Worm (Caenorhabditis elegans) whole organism, L2 larva: ENCODE data around the gene F09C8.1.
A peak's percentile ranks its signal among the peaks of the same experiment; 100 is the strongest.

ENCODE experiments used
- C34F6.9 ChIP-seq: fragments of 150-350 bp; optimal IDR thresholded peaks from 2 replicates; lab custom pipeline; 2014; ENCODE audit warnings: missing biosample characterization, missing genetic modification characterization
- R02D3.7 ChIP-seq: fragments of 150-350 bp; optimal IDR thresholded peaks from 2 replicates; lab custom pipeline; 2014; ENCODE audit warnings: missing biosample characterization, missing genetic modification characterization
- Y55F3AM.14 ChIP-seq: fragments of 200-800 bp; sonication (Bioruptor generic); optimal IDR thresholded peaks from 2 replicates; lab custom pipeline; 2018; ENCODE audit warnings: mild to moderate bottlenecking, missing genetic modification characterization, missing compliant biosample characterization
- ZK546.5 ChIP-seq: sonication (generic microtip); optimal IDR thresholded peaks from 2 replicates; lab custom pipeline; 2017; ENCODE audit warnings: missing biosample characterization, missing genetic modification characterization
- aly-2 ChIP-seq: fragments of 150-350 bp; optimal IDR thresholded peaks from 2 replicates; lab custom pipeline; 2014; ENCODE audit warnings: missing biosample characterization, missing genetic modification characterization
- blmp-1 ChIP-seq: sonication (generic microtip); optimal IDR thresholded peaks from 2 replicates; lab custom pipeline; 2017; ENCODE audit warnings: missing genetic modification characterization, mild to moderate bottlenecking, missing compliant biosample characterization, antibody characterized with exemption, moderate library complexity; ENCODE audit not compliant: insufficient read depth
- ceh-16 ChIP-seq: fragments of 150-350 bp; optimal IDR thresholded peaks from 2 replicates; lab custom pipeline; 2014; ENCODE audit warnings: missing biosample characterization, missing genetic modification characterization
- ceh-82 ChIP-seq: fragments of 150-350 bp; optimal IDR thresholded peaks from 2 replicates; lab custom pipeline; 2014; ENCODE audit warnings: missing biosample characterization, missing genetic modification characterization
- dmd-4 ChIP-seq: sonication (generic microtip); optimal IDR thresholded peaks from 2 replicates; lab custom pipeline; 2017; ENCODE audit warnings: missing biosample characterization, missing genetic modification characterization
- egl-27 ChIP-seq: sonication (generic microtip); optimal IDR thresholded peaks from 3 replicates; lab custom pipeline; 2017; ENCODE audit warnings: missing biosample characterization, missing genetic modification reagents, missing genetic modification characterization
- elt-3 ChIP-seq: sonication (generic microtip); optimal IDR thresholded peaks from 2 replicates; lab custom pipeline; 2017; ENCODE audit warnings: missing biosample characterization, missing genetic modification characterization
- fos-1 ChIP-seq: fragments of 150-350 bp; optimal IDR thresholded peaks from 2 replicates; lab custom pipeline; 2014; ENCODE audit warnings: missing biosample characterization, missing genetic modification characterization
- gmeb-1 ChIP-seq: fragments of 150-350 bp; optimal IDR thresholded peaks from 2 replicates; lab custom pipeline; 2014; ENCODE audit warnings: missing biosample characterization, missing genetic modification characterization
- lin-11 ChIP-seq: fragments of 150-350 bp; sonication (generic microtip); optimal IDR thresholded peaks from 2 replicates; lab custom pipeline; 2014; ENCODE audit warnings: missing biosample characterization, missing genetic modification characterization, inconsistent platforms, mixed read lengths
- lin-13 ChIP-seq: fragments of 150-350 bp; optimal IDR thresholded peaks from 2 replicates; lab custom pipeline; 2014; ENCODE audit warnings: missing biosample characterization, missing genetic modification reagents, missing genetic modification characterization
- lin-39 ChIP-seq: fragments of 150-350 bp; optimal IDR thresholded peaks from 2 replicates; lab custom pipeline; 2014; ENCODE audit warnings: missing biosample characterization, missing genetic modification reagents, missing genetic modification characterization
- lsy-2 ChIP-seq, 2 experiments: fragments of 150-350 bp in 1 of 2; sonication (generic microtip) in 1 of 2; optimal IDR thresholded peaks; 2 replicates each; lab custom pipeline; 2014 to 2017; ENCODE audit warnings: missing biosample characterization in 2 of 2, missing genetic modification characterization in 2 of 2
- mab-5 ChIP-seq: fragments of 150-350 bp; optimal IDR thresholded peaks from 2 replicates; lab custom pipeline; 2014; ENCODE audit warnings: missing biosample characterization, missing genetic modification characterization
- nhr-10 ChIP-seq: sonication (generic microtip); optimal IDR thresholded peaks from 2 replicates; lab custom pipeline; 2017; ENCODE audit warnings: missing biosample characterization, missing genetic modification characterization
- nhr-12 ChIP-seq: fragments of 150-350 bp; optimal IDR thresholded peaks from 2 replicates; lab custom pipeline; 2014; ENCODE audit warnings: missing biosample characterization, missing genetic modification characterization
- nhr-21 ChIP-seq: fragments of 150-350 bp; optimal IDR thresholded peaks from 2 replicates; lab custom pipeline; 2014; ENCODE audit warnings: missing biosample characterization, missing genetic modification characterization
- nhr-237 ChIP-seq: fragments of 150-350 bp; optimal IDR thresholded peaks from 2 replicates; lab custom pipeline; 2014; ENCODE audit warnings: missing biosample characterization, missing genetic modification characterization
- nhr-6 ChIP-seq: fragments of 150-350 bp; optimal IDR thresholded peaks from 2 replicates; lab custom pipeline; 2014; ENCODE audit warnings: missing biosample characterization, missing genetic modification characterization
- nhr-77 ChIP-seq: fragments of 150-350 bp; optimal IDR thresholded peaks from 2 replicates; lab custom pipeline; 2014; ENCODE audit warnings: missing biosample characterization, missing genetic modification characterization
- sem-4 ChIP-seq: fragments of 150-350 bp; optimal IDR thresholded peaks from 2 replicates; lab custom pipeline; 2014; ENCODE audit warnings: missing biosample characterization, missing genetic modification reagents, missing genetic modification characterization
- sma-3 ChIP-seq: sonication (generic microtip); optimal IDR thresholded peaks from 2 replicates; lab custom pipeline; 2016; ENCODE audit warnings: missing genetic modification reagents, missing genetic modification characterization, missing compliant biosample characterization
- snpc-4 ChIP-seq: fragments of 150-350 bp; optimal IDR thresholded peaks from 2 replicates; lab custom pipeline; 2014; ENCODE audit warnings: missing biosample characterization, missing genetic modification characterization
- unc-39 ChIP-seq: fragments of 150-350 bp; optimal IDR thresholded peaks from 2 replicates; lab custom pipeline; 2014; ENCODE audit warnings: missing biosample characterization, missing genetic modification characterization
- unc-55 ChIP-seq: fragments of 150-350 bp; sonication (generic microtip); optimal IDR thresholded peaks from 3 replicates; lab custom pipeline; 2014; ENCODE audit warnings: missing biosample characterization, missing genetic modification reagents, missing genetic modification characterization
- zag-1 ChIP-seq: fragments of 150-350 bp; optimal IDR thresholded peaks from 2 replicates; lab custom pipeline; 2014; ENCODE audit warnings: missing biosample characterization, missing genetic modification characterization
- ztf-1 ChIP-seq: fragments of 200-800 bp; sonication (Bioruptor generic); conservative IDR thresholded peaks from 2 replicates; pipeline ENCODE4 v1.3.6; 2022; ENCODE audit warnings: missing genetic modification characterization, missing compliant biosample characterization
- ztf-4 ChIP-seq: fragments of 150-350 bp; optimal IDR thresholded peaks from 2 replicates; lab custom pipeline; 2014; ENCODE audit warnings: missing biosample characterization, missing genetic modification characterization

F09C8.1 gene

ce11 chrX:16122628-16123027 is 40.7 kb downstream of the F09C8.1 start:
- TF ChIP-seq gmeb-1 (tag; lab: Kevin White, UChicago), result no peak
- TF ChIP-seq ztf-4 (tag; lab: Kevin White, UChicago), result no peak
- TF ChIP-seq unc-39, result no peak
- TF ChIP-seq dmd-4, result no peak
- no peak for TF ChIP-seq C34F6.9 (tag; lab: Kevin White, UChicago)
- TF ChIP-seq blmp-1 (tag; lab: Kevin White, UChicago), result no peak
- TF ChIP-seq lsy-2 (tag; optimal IDR thresholded peaks at IDR 0.05; lab: Kevin White, UChicago), result no peak
- TF ChIP-seq egl-27 (tag; lab: Kevin White, UChicago), result no peak

DNA sequence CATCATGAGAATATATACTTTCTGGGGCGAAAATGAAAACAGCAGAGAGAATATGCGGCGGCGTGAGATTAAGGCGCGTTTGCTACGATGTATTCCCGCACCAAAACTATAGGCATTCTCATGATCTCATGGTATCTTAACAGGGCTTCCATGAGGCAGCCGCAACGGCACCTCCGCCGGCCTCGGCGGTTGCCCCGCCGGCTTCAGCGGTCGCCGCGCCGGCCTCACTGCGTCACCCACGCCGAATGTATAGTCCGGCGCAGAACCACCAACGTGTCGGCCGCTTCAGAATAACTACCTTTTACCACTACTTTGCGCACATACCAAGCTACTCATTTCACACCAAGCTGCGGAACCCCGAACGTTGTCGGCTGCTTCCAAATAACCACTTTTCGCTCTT is 45.7 kb downstream of the F09C8.1 start:
- TF ChIP-seq mab-5 (tag; lab: Kevin White, UChicago) (no peak), fos-1 (tag; lab: Kevin White, UChicago) (no peak), lin-39 (no peak), unc-39 (no peak), nhr-12 (tag; lab: Kevin White, UChicago) (no peak), zag-1 (no peak), nhr-237 (tag; lab: Kevin White, UChicago) (no peak), sma-3 (GFP tag; lab: Kevin White, UChicago) (no peak)

DNA sequence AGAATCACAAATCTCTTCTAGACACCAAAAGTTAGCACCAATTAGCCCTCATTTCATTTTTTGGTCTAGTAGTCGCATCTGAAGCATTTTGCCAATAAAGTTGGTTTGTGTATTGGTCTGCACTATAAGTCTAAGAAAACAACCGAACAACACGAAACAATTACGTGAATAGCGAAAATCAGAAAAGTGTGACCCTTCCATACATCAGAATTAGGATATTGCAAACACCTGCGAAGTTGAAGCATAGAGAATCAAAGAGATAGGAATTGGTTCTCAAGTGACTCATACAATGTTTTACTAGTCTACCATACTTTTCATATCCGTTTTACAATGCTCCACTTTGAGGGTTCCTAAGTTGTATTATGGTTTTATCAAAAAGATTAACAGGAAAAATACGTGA is 46.1 kb downstream of the F09C8.1 start:
- TF ChIP-seq ZK546.5, result no peak
- no peak for TF ChIP-seq nhr-10 (tag; lab: Kevin White, UChicago)
- no peak for TF ChIP-seq ceh-82 (tag; lab: Kevin White, UChicago)
- no peak for TF ChIP-seq nhr-21 (tag; lab: Kevin White, UChicago)
- TF ChIP-seq mab-5 (tag; lab: Kevin White, UChicago), result no peak
- no peak for TF ChIP-seq zag-1
- no peak for TF ChIP-seq sem-4
- no peak for TF ChIP-seq nhr-237 (tag; lab: Kevin White, UChicago)
- no peak for TF ChIP-seq lin-13
- TF ChIP-seq Y55F3AM.14 (GFP tag; lab: Kevin White, UChicago), result no peak

ce11 chrX:16116279-16116678 is 47.0 kb downstream of the F09C8.1 start:
- TF ChIP-seq mab-5 (tag; lab: Kevin White, UChicago) (no peak), snpc-4 (no peak), lin-11 (no peak), lsy-2 (tag; optimal IDR thresholded peaks at IDR 0.05; lab: Kevin White, UChicago) (no peak)

- TF ChIP-seq nhr-77, result no peak
- TF ChIP-seq lsy-2 (tag; optimal IDR thresholded peaks at IDR 0.05; lab: Kevin White, UChicago), result no peak
- no peak for TF ChIP-seq snpc-4
- no peak for TF ChIP-seq lin-11
- TF ChIP-seq unc-55 (GFP tag; lab: Kevin White, UChicago), result no peak
- no peak for TF ChIP-seq nhr-6 (tag; lab: Kevin White, UChicago)
- no peak for TF ChIP-seq Y55F3AM.14 (GFP tag; lab: Kevin White, UChicago)
- TF ChIP-seq gmeb-1 (tag; lab: Kevin White, UChicago), result no peak
- TF ChIP-seq unc-39, result no peak
- no peak for TF ChIP-seq C34F6.9 (tag; lab: Kevin White, UChicago)
- TF ChIP-seq nhr-21 (tag; lab: Kevin White, UChicago), result no peak
- no peak for TF ChIP-seq aly-2 (tag; lab: Kevin White, UChicago)
- TF ChIP-seq ztf-1 (GFP tag; lab: Robert Waterston, UW), result no peak
- TF ChIP-seq nhr-12 (tag; lab: Kevin White, UChicago), result no peak
- TF ChIP-seq ceh-16 (tag; lab: Kevin White, UChicago), result no peak
- no peak for TF ChIP-seq nhr-10 (tag; lab: Kevin White, UChicago)
- TF ChIP-seq elt-3 (tag; lab: Kevin White, UChicago), result no peak
Observed at ce11 chrX:16113996-16114395, 49.3 kb downstream of the F09C8.1 start.

ce11 chrX:16112923-16113322 is 50.4 kb downstream of the F09C8.1 start:
- no peak for TF ChIP-seq R02D3.7 (tag; lab: Kevin White, UChicago)
- TF ChIP-seq snpc-4, result peak; percentile 73
- no peak for TF ChIP-seq elt-3 (tag; lab: Kevin White, UChicago)
- TF ChIP-seq sem-4, result no peak
- no peak for TF ChIP-seq dmd-4
